Worm (Caenorhabditis elegans): ENCODE data around the gene cln-3.1.

cln-3.1 gene

DNA sequence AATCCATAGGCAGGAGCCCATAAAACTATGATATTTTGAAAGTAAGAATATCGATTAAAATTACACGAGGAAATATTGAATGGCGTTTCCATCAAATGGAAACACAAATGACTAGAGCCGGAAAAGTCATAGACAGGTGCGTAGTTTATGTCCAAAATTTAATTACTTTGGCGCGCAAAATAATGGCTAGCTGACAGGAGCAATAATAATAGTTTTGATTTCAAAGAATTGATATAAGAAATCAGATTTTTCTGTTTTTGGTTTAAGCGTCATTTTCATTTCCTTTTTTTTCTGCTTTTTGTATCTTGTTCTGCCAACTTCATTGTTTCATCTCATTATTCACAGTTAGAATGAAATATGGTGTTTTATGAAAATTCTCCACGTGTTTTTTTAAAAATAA lies 2.4 kb downstream of the cln-3.1 start, which contains the start of gene F07B10.4:
Gene F07B10.4, minus strand, starts transcription at position 101 of the 400 bp plus-strand sequence.
- TF ChIP-seq lin-29 (GFP tag; IDR thresholded peaks at IDR 0.05) (no peak), zfp-3 (GFP tag; conservative IDR thresholded peaks at IDR 0.05) (no peak)

ce11 chrV:11260622-11261021 lies 4.8 kb downstream of the cln-3.1 start, which contains the start of gene F07B10.7:
Gene F07B10.7, minus strand, starts transcription at chrV:11260722.
- TF ChIP-seq tra-1 (GFP tag; IDR thresholded peaks at IDR 0.05), result no peak
- TF ChIP-seq R02D3.7 (tag; optimal IDR thresholded peaks at IDR 0.05), result no peak
- TF ChIP-seq lin-39 (tag; optimal IDR thresholded peaks at IDR 0.05), result no peak
- TF ChIP-seq pha-4 (GFP tag; IDR thresholded peaks at IDR 0.05), result no peak
- no peak for TF ChIP-seq pha-4 (tag; optimal IDR thresholded peaks at IDR 0.05)
- no peak for TF ChIP-seq F37D6.2 (tag; optimal IDR thresholded peaks at IDR 0.05)
- no peak for TF ChIP-seq nhr-237 (tag; optimal IDR thresholded peaks at IDR 0.05)
- TF ChIP-seq unc-39 (tag; optimal IDR thresholded peaks at IDR 0.05), result no peak
- no peak for TF ChIP-seq zfp-3 (GFP tag; conservative IDR thresholded peaks at IDR 0.05)
- no peak for TF ChIP-seq daf-19 (GFP tag; conservative IDR thresholded peaks at IDR 0.05)
- no peak for TF ChIP-seq lin-29 (GFP tag; IDR thresholded peaks at IDR 0.05)
- no peak for TF ChIP-seq snpc-4 (tag; optimal IDR thresholded peaks at IDR 0.05)
- no peak for TF ChIP-seq nhr-11 (tag; optimal IDR thresholded peaks at IDR 0.05)
- no peak for TF ChIP-seq spr-3 (GFP tag; optimal IDR thresholded peaks at IDR 0.05)
- TF ChIP-seq nhr-76 (tag; optimal IDR thresholded peaks at IDR 0.05), result no peak
- no peak for TF ChIP-seq unc-130 (GFP tag; optimal IDR thresholded peaks at IDR 0.05)
- no peak for TF ChIP-seq lir-3 (tag; optimal IDR thresholded peaks at IDR 0.05)

ce11 chrV:11258896-11259295 lies 6.6 kb downstream of the cln-3.1 start, which contains the start of gene lgc-36:
Gene lgc-36, minus strand, starts transcription at chrV:11258996.
- TF ChIP-seq unc-62 (GFP tag; optimal IDR thresholded peaks at IDR 0.05 in 1 of 2) (peak in 1 of 2 experiments; percentile 7), unc-62 (tag; optimal IDR thresholded peaks at IDR 0.05) (no peak), ctbp-1 (GFP tag; IDR thresholded peaks at IDR 0.05) (no peak)

- no peak for TF ChIP-seq unc-62 (GFP tag; optimal IDR thresholded peaks at IDR 0.05 in 1 of 2)
- no peak for TF ChIP-seq unc-62 (tag; optimal IDR thresholded peaks at IDR 0.05)
- no peak for TF ChIP-seq R02D3.7 (tag; optimal IDR thresholded peaks at IDR 0.05)
- no peak for TF ChIP-seq lin-38 (GFP tag; IDR thresholded peaks at IDR 0.05)
- no peak for TF ChIP-seq ZK546.5 (tag; optimal IDR thresholded peaks at IDR 0.05)
- no peak for TF ChIP-seq dmd-6 (GFP tag; IDR thresholded peaks at IDR 0.05)
- no peak for TF ChIP-seq php-3 (GFP tag; IDR thresholded peaks at IDR 0.05)
- no peak for TF ChIP-seq lsy-2 (tag; optimal IDR thresholded peaks at IDR 0.05)
- TF ChIP-seq rbr-2 (tag; optimal IDR thresholded peaks at IDR 0.05), result no peak
- TF ChIP-seq egl-43 (GFP tag; IDR thresholded peaks at IDR 0.05), result no peak
- TF ChIP-seq nhr-6 (tag; optimal IDR thresholded peaks at IDR 0.05), result no peak
- TF ChIP-seq daf-16 (GFP tag; optimal IDR thresholded peaks at IDR 0.05), result no peak
- no peak for TF ChIP-seq daf-16 (tag; optimal IDR thresholded peaks at IDR 0.05)
- TF ChIP-seq duxl-1 (tag; optimal IDR thresholded peaks at IDR 0.05; ENCODE audit: poor library complexity), result no peak
- no peak for TF ChIP-seq F37D6.2 (tag; optimal IDR thresholded peaks at IDR 0.05)
- no peak for TF ChIP-seq dve-1 (tag; optimal IDR thresholded peaks at IDR 0.05; ENCODE audit: insufficient read depth)
- TF ChIP-seq ama-1 (optimal IDR thresholded peaks at IDR 0.05), result no peak
- TF ChIP-seq mxl-2 (GFP tag; conservative IDR thresholded peaks at IDR 0.05), result no peak
- no peak for TF ChIP-seq tag-97 (GFP tag; IDR thresholded peaks at IDR 0.05)
- TF ChIP-seq nhr-48 (tag; optimal IDR thresholded peaks at IDR 0.05), result no peak
These were observed 10.5 kb downstream of the cln-3.1 start, which contains the start of gene srsx-31 for ce11 chrV:11254980-11255379. Gene srsx-31, minus strand, starts transcription at chrV:11255080.

DNA sequence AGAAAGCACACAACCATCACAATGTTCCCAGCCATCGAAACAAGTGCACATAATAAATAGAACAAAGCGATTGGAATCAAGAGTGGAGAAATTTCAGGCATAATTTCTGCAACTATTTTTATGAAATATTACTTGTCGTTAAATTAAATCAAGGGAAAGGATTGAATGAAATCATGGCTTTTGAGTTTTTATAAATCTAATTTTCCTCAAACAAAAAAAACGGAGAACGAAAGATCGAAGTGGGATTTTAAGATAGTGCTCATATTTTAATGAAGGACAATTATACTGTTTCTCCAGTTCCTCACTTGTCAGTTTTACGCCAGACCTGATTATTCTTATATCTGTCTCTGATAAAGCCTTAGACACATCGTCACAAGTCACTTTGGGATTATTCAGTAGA lies 13.0 kb downstream of the cln-3.1 start, which contains the start of gene srsx-33:
Gene srsx-33, minus strand, starts transcription at position 101 of the 400 bp plus-strand sequence.
- TF ChIP-seq mes-2 (tag; optimal IDR thresholded peaks at IDR 0.05; ENCODE audit: poor library complexity, severe bottlenecking) (no peak), F26F4.8 (GFP tag; conservative IDR thresholded peaks at IDR 0.05) (no peak), zip-2 (tag; optimal IDR thresholded peaks at IDR 0.05) (no peak), nhr-28 (tag; optimal IDR thresholded peaks at IDR 0.05) (no peak)
